Worm (Caenorhabditis elegans) whole organism, mixed stage, embryonic: ENCODE data around the gene sri-30.

ENCODE experiments used
- M03D4.4 ChIP-seq: sonication (generic microtip); optimal IDR thresholded peaks from 2 replicates; lab custom pipeline; 2017; ENCODE audit warnings: mild to moderate bottlenecking, missing genetic modification characterization, missing compliant biosample characterization
- ceh-39 ChIP-seq: fragments of 150-350 bp; optimal IDR thresholded peaks from 2 replicates; lab custom pipeline; 2014; ENCODE audit warnings: missing biosample characterization, missing genetic modification characterization
- elt-3 ChIP-seq: fragments of 150-350 bp; optimal IDR thresholded peaks from 2 replicates; lab custom pipeline; 2014; ENCODE audit warnings: missing biosample characterization, missing genetic modification characterization
- nhr-28 ChIP-seq: fragments of 150-350 bp; optimal IDR thresholded peaks from 2 replicates; lab custom pipeline; 2014; ENCODE audit warnings: missing biosample characterization, missing genetic modification characterization
- nhr-76 ChIP-seq: sonication (generic microtip); optimal IDR thresholded peaks from 2 replicates; lab custom pipeline; 2017; ENCODE audit warnings: missing biosample characterization, missing genetic modification characterization
- unc-120 ChIP-seq: sonication (generic microtip); optimal IDR thresholded peaks from 2 replicates; lab custom pipeline; 2017; ENCODE audit warnings: missing genetic modification characterization, missing compliant biosample characterization; ENCODE audit not compliant: poor library complexity, severe bottlenecking
- unc-39 ChIP-seq: fragments of 150-350 bp; optimal IDR thresholded peaks from 2 replicates; lab custom pipeline; 2014; ENCODE audit warnings: missing biosample characterization, missing genetic modification characterization
- unc-62 ChIP-seq: fragments of 150-350 bp; optimal IDR thresholded peaks from 2 replicates; lab custom pipeline; 2014; ENCODE audit warnings: missing biosample characterization, missing genetic modification reagents, missing genetic modification characterization

DNA sequence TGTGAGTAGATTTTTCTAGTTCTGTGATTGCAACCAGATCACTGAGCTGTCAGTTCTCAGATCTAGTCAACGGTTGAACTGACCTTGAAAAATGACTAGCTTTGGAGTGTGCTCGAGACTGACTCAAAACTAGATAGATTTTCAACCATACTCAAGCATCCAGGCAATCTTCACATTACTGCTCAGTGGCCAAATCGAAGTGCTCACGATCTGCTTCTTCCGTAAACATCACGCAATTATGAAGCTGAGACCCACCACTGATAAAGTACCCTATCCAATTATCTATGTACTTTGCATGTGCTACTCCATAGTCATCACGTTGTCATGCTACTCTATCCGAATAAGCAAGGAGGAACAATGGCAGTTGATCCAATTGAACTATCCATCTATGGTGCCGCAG lies 5.4 kb downstream of the sri-30 start:
- TF ChIP-seq unc-120 (no peak), nhr-28 (tag; lab: Kevin White, UChicago) (no peak), unc-39 (no peak), unc-62 (GFP tag; lab: Kevin White, UChicago) (no peak), elt-3 (no peak), ceh-39 (tag; lab: Kevin White, UChicago) (no peak), nhr-76 (tag; lab: Kevin White, UChicago) (no peak), M03D4.4 (tag; lab: Kevin White, UChicago) (no peak)
